Fruit fly (Drosophila melanogaster): ENCODE results near the gene CG31076.

DNA sequence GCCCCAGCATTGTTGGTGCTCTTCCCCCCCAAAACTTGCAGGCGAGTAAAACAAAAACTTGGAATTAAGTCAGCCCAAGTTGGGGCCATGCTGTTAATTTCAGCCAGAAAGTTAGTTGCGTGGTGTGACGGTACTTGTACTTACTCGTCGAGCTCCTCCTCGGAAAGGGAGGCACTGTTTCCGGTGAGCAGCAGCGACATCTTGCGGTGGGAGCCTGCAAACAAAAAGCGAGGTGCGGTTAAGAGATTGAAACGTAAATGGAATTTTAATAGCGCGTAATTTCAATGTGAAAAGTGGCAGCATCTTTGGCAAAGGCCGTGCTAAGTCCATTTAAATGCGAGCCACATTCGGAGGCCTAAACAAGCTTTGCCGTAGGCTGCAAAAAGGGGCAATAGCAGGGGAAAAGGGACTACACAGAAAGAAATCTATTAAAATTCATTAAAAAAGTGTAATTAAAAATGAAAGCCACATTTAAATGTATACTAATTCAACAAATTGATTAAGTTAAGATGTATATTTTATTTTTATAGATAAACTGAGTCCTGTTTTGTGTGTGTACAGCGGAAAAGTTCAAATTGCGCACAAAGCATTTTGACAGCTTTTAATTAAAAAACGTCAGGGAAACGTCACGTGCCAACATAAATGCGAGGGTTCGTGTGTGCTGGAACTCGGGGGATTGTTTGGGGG lies 33.1 kb downstream of the CG31076 start:
- no peak for TF ChIP-seq CG8159 (tag; optimal IDR thresholded peaks at IDR 0.05)
- TF ChIP-seq CG9948 (tag; optimal IDR thresholded peaks at IDR 0.05), result no peak
- TF ChIP-seq CG17806 (tag; optimal IDR thresholded peaks at IDR 0.05), result no peak
- no peak for TF ChIP-seq CG32121 (GFP tag; IDR thresholded peaks at IDR 0.05)
- TF ChIP-seq CG13204 (GFP tag; optimal IDR thresholded peaks at IDR 0.05), result no peak
- TF ChIP-seq Snoo (tag; optimal IDR thresholded peaks at IDR 0.05), result no peak
- TF ChIP-seq D1 (tag; optimal IDR thresholded peaks at IDR 0.05), result no peak
- no peak for TF ChIP-seq CG8301 (tag; optimal IDR thresholded peaks at IDR 0.05)
- TF ChIP-seq CG34367 (tag; optimal IDR thresholded peaks at IDR 0.05), result no peak
- TF ChIP-seq CG15710 (tag; optimal IDR thresholded peaks at IDR 0.05), result no peak
- TF ChIP-seq CG10348 (GFP tag; IDR thresholded peaks at IDR 0.05), result no peak
- no peak for TF ChIP-seq fd96Ca (GFP tag; IDR thresholded peaks at IDR 0.05)
